Worm (Caenorhabditis elegans): ENCODE measurements around the gene lido-12.

- TF ChIP-seq W03F9.2 (tag; optimal IDR thresholded peaks at IDR 0.05), result no peak
- no peak for TF ChIP-seq him-1 (tag; optimal IDR thresholded peaks at IDR 0.05)
- TF ChIP-seq dao-5 (tag; optimal IDR thresholded peaks at IDR 0.05), result no peak
These were observed 22.7 kb downstream of the lido-12 start for ce11 chrII:3028264-3028663.
